Worm (Caenorhabditis elegans) whole organism, mixed stage, embryonic: ENCODE measurements around the gene F54F2.14.
A peak's percentile ranks its signal among the peaks of the same experiment; 100 is the strongest.

Source experiments
- blmp-1 ChIP-seq: fragments of 150-350 bp; optimal IDR thresholded peaks from 2 replicates; lab custom pipeline; 2014; ENCODE audit warnings: missing biosample characterization, missing genetic modification characterization
- flh-1 ChIP-seq: fragments of 200-800 bp; sonication (Bioruptor generic); optimal IDR thresholded peaks from 2 replicates; lab custom pipeline; 2018; ENCODE audit warnings: mild to moderate bottlenecking, missing genetic modification characterization, moderate library complexity, missing compliant biosample characterization
- lin-32 ChIP-seq: fragments of 200-800 bp; sonication (Bioruptor generic); optimal IDR thresholded peaks from 2 replicates; lab custom pipeline; 2018; ENCODE audit warnings: mild to moderate bottlenecking, missing genetic modification characterization, missing compliant biosample characterization
- nhr-28 ChIP-seq: fragments of 150-350 bp; optimal IDR thresholded peaks from 2 replicates; lab custom pipeline; 2014; ENCODE audit warnings: missing biosample characterization, missing genetic modification characterization
- nhr-76 ChIP-seq: sonication (generic microtip); optimal IDR thresholded peaks from 2 replicates; lab custom pipeline; 2017; ENCODE audit warnings: missing biosample characterization, missing genetic modification characterization
- pha-4 ChIP-seq: fragments of 150-350 bp; optimal IDR thresholded peaks from 2 replicates; lab custom pipeline; 2018; ENCODE audit warnings: missing biosample characterization, missing genetic modification reagents, missing genetic modification characterization
- sem-2 ChIP-seq: fragments of 200-800 bp; sonication (Bioruptor generic); optimal IDR thresholded peaks from 2 replicates; lab custom pipeline; 2018; ENCODE audit warnings: mild to moderate bottlenecking, missing genetic modification characterization, missing compliant biosample characterization
- unc-39 ChIP-seq: fragments of 150-350 bp; optimal IDR thresholded peaks from 2 replicates; lab custom pipeline; 2014; ENCODE audit warnings: missing biosample characterization, missing genetic modification characterization

DNA sequence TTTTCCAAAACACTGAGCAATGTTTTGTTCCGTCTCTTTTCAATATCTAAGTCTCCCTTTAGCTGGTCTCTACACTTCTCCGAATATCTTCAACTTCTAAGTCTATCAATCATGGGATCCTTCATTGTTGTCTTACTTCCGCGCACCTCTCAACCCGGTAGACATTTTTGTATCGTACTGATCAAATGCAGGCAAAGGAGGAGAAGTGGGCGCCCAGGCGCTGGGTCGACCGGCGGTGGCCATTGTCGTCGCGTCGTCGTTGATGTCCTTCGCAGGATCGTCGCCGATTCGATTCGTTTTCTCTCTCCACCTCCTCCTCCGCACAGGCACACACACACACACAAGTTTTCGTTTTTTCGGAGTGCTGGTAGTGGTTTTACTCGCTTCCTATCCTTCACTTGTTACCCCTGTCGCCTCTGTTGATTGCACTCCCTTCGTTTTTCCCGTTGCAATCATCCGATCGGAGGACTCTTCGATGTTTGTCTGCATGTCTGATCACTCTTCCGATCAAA lies 10.1 kb downstream of the F54F2.14 start:
- TF ChIP-seq blmp-1 (tag; lab: Kevin White, UChicago) (peak; percentile 31), pha-4 (tag; lab: Kevin White, UChicago) (no peak), unc-39 (tag; lab: Kevin White, UChicago) (no peak), lin-32 (no peak), sem-2 (GFP tag; lab: Kevin White, UChicago) (no peak), flh-1 (GFP tag; lab: Kevin White, UChicago) (no peak), nhr-28 (tag; lab: Kevin White, UChicago) (no peak), nhr-76 (no peak)
